Fruit fly (Drosophila melanogaster): ENCODE results near the gene Trs20.

The Trs20 gene

DNA sequence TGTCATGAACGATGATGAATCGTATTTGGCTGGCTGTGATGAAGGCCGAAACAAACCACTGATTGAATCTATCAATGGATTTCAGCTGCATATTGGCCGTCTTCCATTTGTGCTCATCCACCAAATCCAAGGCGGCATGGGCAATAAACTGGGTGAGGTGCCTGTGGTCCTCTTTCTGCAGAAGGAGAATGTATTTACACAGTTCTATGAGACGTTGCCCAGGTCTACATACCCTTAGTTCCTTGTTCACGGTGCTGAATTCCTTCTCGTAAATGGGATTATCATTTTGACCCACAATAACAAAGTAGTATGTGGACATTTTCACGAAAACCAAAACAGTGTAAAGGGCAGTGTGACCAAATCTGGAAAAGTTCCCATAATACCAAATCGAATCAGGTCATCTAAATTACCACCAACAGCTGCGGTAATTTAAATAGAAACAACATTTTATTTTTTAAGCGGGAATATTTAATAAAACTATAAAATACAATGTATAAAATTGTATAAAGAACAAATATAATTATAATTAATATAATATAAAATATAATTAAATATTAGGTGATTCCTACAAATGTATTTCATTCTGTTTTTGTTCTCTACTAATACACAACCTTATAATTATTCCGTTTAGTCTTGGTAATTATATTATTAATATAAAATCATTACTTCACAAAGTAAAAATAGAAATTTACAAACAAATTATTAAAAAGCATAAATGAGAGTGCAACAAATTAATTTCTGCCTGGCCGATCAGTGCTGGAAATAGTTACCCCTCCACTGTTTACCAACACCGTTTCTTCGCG, at the start of gene Trs20, which contains the start of gene elg1:
Trs20 (minus strand) TSS at position 369 of the 803 bp plus-strand sequence.
elg1 (plus strand) TSS at position 765 of the 803 bp plus-strand sequence.
- TF ChIP-seq CG4496 (GFP tag; IDR thresholded peaks at IDR 0.05) (no peak), CG32121 (GFP tag; IDR thresholded peaks at IDR 0.05) (peak; percentile 40; the same call in 1 of the 2 replicates), CG14655 (GFP tag; optimal IDR thresholded peaks at IDR 0.05) (no peak), CG13204 (GFP tag; optimal IDR thresholded peaks at IDR 0.05) (no peak), CG12605 (GFP tag; IDR thresholded peaks at IDR 0.05) (no peak; the same call in 1 of the 2 replicates), CG9948 (tag; optimal IDR thresholded peaks at IDR 0.05) (peak; percentile 24), rn (GFP tag; IDR thresholded peaks at IDR 0.05) (no peak), Pif1A (GFP tag; optimal IDR thresholded peaks at IDR 0.05) (no peak), D1 (tag; optimal IDR thresholded peaks at IDR 0.05) (no peak), EcR (GFP tag; optimal IDR thresholded peaks at IDR 0.05) (peak; percentile 27), CG17806 (tag; optimal IDR thresholded peaks at IDR 0.05) (peak; percentile 20), Ets98B (GFP tag; IDR thresholded peaks at IDR 0.05) (peak; percentile 10; the same call in 1 of the 2 replicates), fd96Ca (GFP tag; IDR thresholded peaks at IDR 0.05) (no peak), CG15710 (tag; optimal IDR thresholded peaks at IDR 0.05) (peak; percentile 60), Pif1B (GFP tag; optimal IDR thresholded peaks at IDR 0.05) (no peak), CG10348 (GFP tag; IDR thresholded peaks at IDR 0.05) (no peak), CG8301 (tag; optimal IDR thresholded peaks at IDR 0.05) (no peak), CG8159 (tag; optimal IDR thresholded peaks at IDR 0.05) (no peak), gl (tag; optimal IDR thresholded peaks at IDR 0.05) (no peak), Snoo (tag; optimal IDR thresholded peaks at IDR 0.05) (peak; percentile 49), CG34367 (tag; optimal IDR thresholded peaks at IDR 0.05) (peak; percentile 23)

DNA sequence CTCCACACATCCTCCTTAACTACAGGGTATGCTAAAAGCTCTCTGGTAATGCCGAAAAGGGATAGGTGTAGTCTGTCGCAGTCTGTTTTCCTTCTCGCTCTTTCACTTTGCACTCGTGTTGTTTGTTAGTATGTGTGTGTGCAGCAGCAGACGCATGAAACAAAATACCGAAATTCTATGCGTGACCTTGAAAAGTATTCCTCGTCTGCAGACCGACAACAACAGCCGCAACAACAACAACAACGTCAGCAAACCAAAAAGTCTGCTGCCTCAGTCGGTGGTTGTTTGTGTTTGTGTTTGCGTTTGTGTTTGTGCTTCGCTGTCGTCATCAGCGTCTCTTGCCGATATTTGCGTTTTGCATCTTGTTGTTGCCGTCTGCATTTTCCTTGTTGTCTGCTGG, 47.0 kb upstream of the Trs20 start:
- TF ChIP-seq fd96Ca (GFP tag; IDR thresholded peaks at IDR 0.05) (no peak), CG13204 (GFP tag; optimal IDR thresholded peaks at IDR 0.05) (peak; percentile 84), EcR (GFP tag; optimal IDR thresholded peaks at IDR 0.05) (peak; percentile 74), Snoo (tag; optimal IDR thresholded peaks at IDR 0.05) (peak; percentile 79), Pif1A (GFP tag; optimal IDR thresholded peaks at IDR 0.05) (peak; percentile 11), CG32121 (GFP tag; IDR thresholded peaks at IDR 0.05) (no peak)

DNA sequence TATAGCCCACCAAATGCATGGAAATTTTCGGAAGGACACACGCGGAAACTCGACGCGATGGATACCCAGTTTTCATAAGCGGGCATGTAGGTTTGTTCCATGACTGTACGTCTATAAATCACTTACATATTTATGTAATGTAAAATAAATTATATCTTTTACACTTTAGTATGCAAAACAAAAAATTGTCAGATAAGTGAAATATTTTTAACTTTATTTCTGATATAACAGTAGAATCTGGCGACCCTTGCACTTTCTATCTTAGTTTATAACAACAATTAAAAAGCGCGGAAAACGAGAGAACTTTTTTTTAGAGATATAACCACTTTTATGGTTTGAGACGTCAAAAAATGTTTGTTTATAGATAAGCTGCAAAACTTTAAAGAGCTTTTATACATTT, 46.3 kb upstream of the Trs20 start:
- TF ChIP-seq CG8159 (tag; optimal IDR thresholded peaks at IDR 0.05) (no peak), CG4496 (GFP tag; IDR thresholded peaks at IDR 0.05) (peak; percentile 3; the same call in 1 of the 3 replicates)

DNA sequence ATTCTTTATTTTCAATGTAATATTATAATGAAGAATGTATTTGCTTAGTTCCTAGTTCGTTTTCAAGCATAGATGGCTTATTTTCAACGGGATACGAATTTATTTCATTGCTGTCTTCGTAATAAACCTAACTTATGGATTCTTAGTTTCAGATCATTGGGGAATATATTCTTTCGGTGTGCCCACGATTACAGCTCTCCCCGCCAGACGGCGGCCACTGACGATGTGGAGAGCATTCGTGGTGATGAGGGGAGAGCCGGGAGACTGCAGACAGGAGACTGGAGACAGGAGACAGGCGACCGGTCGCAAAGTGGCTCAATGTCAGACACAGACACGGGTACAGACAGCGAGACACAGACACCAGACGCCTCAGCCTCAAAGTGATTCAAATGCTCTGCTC, 45.9 kb upstream of the Trs20 start:
- peak; percentile 50 for TF ChIP-seq CG8159 (tag; optimal IDR thresholded peaks at IDR 0.05)
- TF ChIP-seq EcR (GFP tag; optimal IDR thresholded peaks at IDR 0.05) = no peak
- TF ChIP-seq CG4496 (GFP tag; IDR thresholded peaks at IDR 0.05) = peak; percentile 46; the same call in 1 of the 3 replicates
- TF ChIP-seq CG32121 (GFP tag; IDR thresholded peaks at IDR 0.05) = no peak
- no peak for TF ChIP-seq CG10348 (GFP tag; IDR thresholded peaks at IDR 0.05)
- no peak for TF ChIP-seq Pif1A (GFP tag; optimal IDR thresholded peaks at IDR 0.05)
- TF ChIP-seq gl (tag; optimal IDR thresholded peaks at IDR 0.05) = no peak
- no peak for TF ChIP-seq fd96Ca (GFP tag; IDR thresholded peaks at IDR 0.05)
- no peak for TF ChIP-seq rn (GFP tag; IDR thresholded peaks at IDR 0.05)
- TF ChIP-seq Pif1B (GFP tag; optimal IDR thresholded peaks at IDR 0.05) = peak; percentile 8
- TF ChIP-seq Snoo (tag; optimal IDR thresholded peaks at IDR 0.05) = peak; percentile 44
- peak; percentile 61 for TF ChIP-seq CG13204 (GFP tag; optimal IDR thresholded peaks at IDR 0.05)
- TF ChIP-seq CG17806 (tag; optimal IDR thresholded peaks at IDR 0.05) = peak; percentile 35
- TF ChIP-seq CG8301 (tag; optimal IDR thresholded peaks at IDR 0.05) = no peak
- TF ChIP-seq CG15710 (tag; optimal IDR thresholded peaks at IDR 0.05) = peak; percentile 52
- peak; percentile 16 for TF ChIP-seq CG9948 (tag; optimal IDR thresholded peaks at IDR 0.05)
- TF ChIP-seq CG14655 (GFP tag; optimal IDR thresholded peaks at IDR 0.05) = peak; percentile 5
- TF ChIP-seq CG34367 (tag; optimal IDR thresholded peaks at IDR 0.05) = peak; percentile 4

DNA sequence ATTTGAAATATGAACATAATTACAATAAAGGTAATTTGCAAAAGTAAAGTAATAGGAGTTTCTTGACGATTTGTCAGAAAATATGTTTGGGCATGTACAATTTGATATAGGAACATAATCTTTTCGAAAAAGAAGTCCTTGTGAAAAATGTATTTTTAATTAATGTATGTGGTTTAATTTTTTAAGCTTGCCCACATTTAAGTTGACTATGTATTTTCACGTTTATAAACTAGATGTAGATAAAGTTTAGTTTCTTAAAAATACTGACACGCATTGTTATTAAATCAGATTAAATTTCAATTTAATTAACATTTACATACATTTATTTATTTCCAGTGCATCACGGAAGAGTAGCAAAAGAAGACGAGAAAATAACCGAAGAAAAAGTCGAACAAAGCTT, 45.1 kb upstream of the Trs20 start:
- TF ChIP-seq CG8159 (tag; optimal IDR thresholded peaks at IDR 0.05) = peak; percentile 89
- TF ChIP-seq CG14655 (GFP tag; optimal IDR thresholded peaks at IDR 0.05) = peak; percentile 46
- TF ChIP-seq CG4496 (GFP tag; IDR thresholded peaks at IDR 0.05) = no peak
- peak; percentile 75 for TF ChIP-seq CG17806 (tag; optimal IDR thresholded peaks at IDR 0.05)
- TF ChIP-seq D1 (tag; optimal IDR thresholded peaks at IDR 0.05) = peak; percentile 70
- TF ChIP-seq Pif1B (GFP tag; optimal IDR thresholded peaks at IDR 0.05) = peak; percentile 25
- TF ChIP-seq CG9948 (tag; optimal IDR thresholded peaks at IDR 0.05) = peak; percentile 82
- peak; percentile 74 for TF ChIP-seq CG34367 (tag; optimal IDR thresholded peaks at IDR 0.05)
- no peak for TF ChIP-seq CG32121 (GFP tag; IDR thresholded peaks at IDR 0.05)
- TF ChIP-seq EcR (GFP tag; optimal IDR thresholded peaks at IDR 0.05) = no peak
- TF ChIP-seq CG15710 (tag; optimal IDR thresholded peaks at IDR 0.05) = peak; percentile 82
- peak; percentile 44 for TF ChIP-seq Pif1A (GFP tag; optimal IDR thresholded peaks at IDR 0.05)

DNA sequence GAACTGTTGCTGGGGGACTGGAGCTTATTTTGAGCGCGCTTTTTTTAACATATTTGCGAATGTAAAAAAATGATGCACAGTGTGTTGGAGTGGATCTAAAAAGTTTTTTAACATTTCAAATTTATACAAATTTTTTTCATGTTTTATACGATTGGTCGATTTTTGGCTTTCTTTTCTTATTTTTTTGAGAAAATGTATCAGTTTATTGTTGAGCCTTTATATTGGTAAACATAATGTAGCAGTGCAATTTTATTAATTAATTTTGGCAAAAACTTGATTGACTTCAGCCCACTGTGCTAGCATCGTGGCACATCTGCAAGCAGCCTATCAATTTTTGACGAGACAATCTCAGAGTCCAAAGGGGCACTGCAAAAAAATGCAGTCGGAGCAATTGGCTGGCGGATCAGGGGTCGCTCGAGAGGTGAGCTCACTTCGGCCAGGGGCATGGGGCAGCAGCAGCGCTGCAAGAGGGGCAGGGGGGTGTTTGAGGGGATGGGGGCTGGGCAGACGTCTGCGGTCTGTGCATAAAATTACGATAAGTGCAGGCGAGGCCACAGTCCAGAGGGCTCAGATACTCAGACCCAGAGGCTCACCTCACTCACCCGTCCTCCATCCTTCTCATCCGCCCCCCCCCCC, 44.3 kb upstream of the Trs20 start:
- TF ChIP-seq gl (tag; optimal IDR thresholded peaks at IDR 0.05) = peak; percentile 55
- peak; percentile 79 for TF ChIP-seq CG34367 (tag; optimal IDR thresholded peaks at IDR 0.05)
- TF ChIP-seq Pif1B (GFP tag; optimal IDR thresholded peaks at IDR 0.05) = peak; percentile 77
- TF ChIP-seq Snoo (tag; optimal IDR thresholded peaks at IDR 0.05) = peak; percentile 62
- TF ChIP-seq D1 (tag; optimal IDR thresholded peaks at IDR 0.05) = peak; percentile 45
- peak; percentile 46 for TF ChIP-seq CG12605 (GFP tag; IDR thresholded peaks at IDR 0.05)
- peak; percentile 86 for TF ChIP-seq Pif1A (GFP tag; optimal IDR thresholded peaks at IDR 0.05)
- TF ChIP-seq CG15710 (tag; optimal IDR thresholded peaks at IDR 0.05) = peak; percentile 84
- TF ChIP-seq CG13204 (GFP tag; optimal IDR thresholded peaks at IDR 0.05) = peak; percentile 56
- TF ChIP-seq EcR (GFP tag; optimal IDR thresholded peaks at IDR 0.05) = no peak
- no peak for TF ChIP-seq fd96Ca (GFP tag; IDR thresholded peaks at IDR 0.05)
- 0 out of 2 replicates have a peak, but pooled peaks have one; percentile 41 for TF ChIP-seq CG32121 (GFP tag; IDR thresholded peaks at IDR 0.05)
- peak; percentile 49 for TF ChIP-seq CG8301 (tag; optimal IDR thresholded peaks at IDR 0.05)
- TF ChIP-seq CG14655 (GFP tag; optimal IDR thresholded peaks at IDR 0.05) = peak; percentile 62
- no peak for TF ChIP-seq Ets98B (GFP tag; IDR thresholded peaks at IDR 0.05)
- TF ChIP-seq CG10348 (GFP tag; IDR thresholded peaks at IDR 0.05) = no peak
- TF ChIP-seq CG17806 (tag; optimal IDR thresholded peaks at IDR 0.05) = peak; percentile 90
- TF ChIP-seq CG4496 (GFP tag; IDR thresholded peaks at IDR 0.05) = 0 out of 3 replicates have a peak, but pooled peaks have one; percentile 48
- TF ChIP-seq CG8159 (tag; optimal IDR thresholded peaks at IDR 0.05) = peak; percentile 92
- TF ChIP-seq rn (GFP tag; IDR thresholded peaks at IDR 0.05) = no peak
- peak; percentile 84 for TF ChIP-seq CG9948 (tag; optimal IDR thresholded peaks at IDR 0.05)

All from whole organism, pupa.